Fruit fly (Drosophila melanogaster): ENCODE data around the gene CG12517.

The CG12517 gene

DNA sequence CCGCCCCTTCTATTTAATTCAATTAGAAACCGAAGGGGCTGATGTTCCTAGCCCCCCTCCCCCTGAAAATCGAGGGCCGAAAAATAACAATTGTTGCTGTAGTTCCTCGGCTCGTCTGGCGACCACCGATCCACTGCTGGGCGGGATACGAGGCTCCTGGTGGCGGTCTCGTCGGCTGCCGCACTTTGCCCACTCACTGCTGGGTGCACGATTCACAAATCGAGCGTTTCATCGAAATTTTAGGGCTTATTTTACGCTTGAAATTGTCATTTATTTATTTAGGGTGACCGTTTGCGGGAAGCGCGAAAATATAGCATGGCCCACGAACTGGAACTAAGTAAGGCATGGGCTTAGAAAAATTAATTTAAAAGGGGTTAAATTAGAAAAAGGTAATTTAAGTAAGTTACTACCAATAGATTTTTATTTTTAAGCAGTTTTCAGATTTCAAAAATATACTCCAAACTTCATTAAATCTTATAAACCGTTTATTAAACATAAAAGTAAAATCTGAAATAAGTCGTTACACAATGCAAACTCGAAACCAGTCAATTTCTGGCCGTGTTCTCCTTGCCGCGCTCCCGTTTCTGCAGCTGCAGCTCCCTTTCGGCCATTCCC is 13.5 kb upstream of the CG12517 start, which contains the start of gene Dnz1 (continued):
- no peak for TF ChIP-seq dimm (GFP tag; IDR thresholded peaks at IDR 0.05)
- no peak for TF ChIP-seq CG7357 (GFP tag; IDR thresholded peaks at IDR 0.05)
- TF ChIP-seq CG15514 (GFP tag; optimal IDR thresholded peaks at IDR 0.05) = peak; percentile 97
- TF ChIP-seq ac (GFP tag; optimal IDR thresholded peaks at IDR 0.05) = no peak
- TF ChIP-seq exex (tag; optimal IDR thresholded peaks at IDR 0.05) = no peak
- no peak for TF ChIP-seq amos (GFP tag; IDR thresholded peaks at IDR 0.05; ENCODE audit: partially characterized antibody)
- TF ChIP-seq MESR4 (GFP tag; optimal IDR thresholded peaks at IDR 0.05) = peak; percentile 80
- TF ChIP-seq NfI (GFP tag; optimal IDR thresholded peaks at IDR 0.05) = peak; percentile 37
- TF ChIP-seq CG17361 (GFP tag; IDR thresholded peaks at IDR 0.05) = peak; percentile 64
- TF ChIP-seq NC2α (GFP tag; optimal IDR thresholded peaks at IDR 0.05) = no peak
- no peak for TF ChIP-seq bowl (GFP tag; IDR thresholded peaks at IDR 0.05)
- TF ChIP-seq nerfin-2 (GFP tag; IDR thresholded peaks at IDR 0.05; ENCODE audit: partially characterized antibody) = no peak
- TF ChIP-seq Antp (GFP tag; optimal IDR thresholded peaks at IDR 0.05) = no peak
- TF ChIP-seq CG3281 (GFP tag; optimal IDR thresholded peaks at IDR 0.05) = peak; percentile 32
- no peak for TF ChIP-seq org-1 (GFP tag; optimal IDR thresholded peaks at IDR 0.05)
- peak; percentile 7 for TF ChIP-seq kay (GFP tag; optimal IDR thresholded peaks at IDR 0.05)
- TF ChIP-seq nom (GFP tag; optimal IDR thresholded peaks at IDR 0.05) = peak; percentile 4
- no peak for TF ChIP-seq Bteb2 (GFP tag; optimal IDR thresholded peaks at IDR 0.05)
- peak; percentile 1 for TF ChIP-seq Abd-B (GFP tag; optimal IDR thresholded peaks at IDR 0.05)
- no peak for TF ChIP-seq hbn (GFP tag; IDR thresholded peaks at IDR 0.05; ENCODE audit: partially characterized antibody)
- peak; percentile 48 for TF ChIP-seq CG10147 (GFP tag; optimal IDR thresholded peaks at IDR 0.05)
- no peak for TF ChIP-seq zf30C (GFP tag; optimal IDR thresholded peaks at IDR 0.05)
- TF ChIP-seq salm (tag; optimal IDR thresholded peaks at IDR 0.05) = no peak
- no peak for TF ChIP-seq sim (GFP tag; IDR thresholded peaks at IDR 0.05)
- TF ChIP-seq Usf (GFP tag; optimal IDR thresholded peaks at IDR 0.05) = no peak
- TF ChIP-seq al (GFP tag; IDR thresholded peaks at IDR 0.05) = peak; percentile 39
- no peak for TF ChIP-seq lov (optimal IDR thresholded peaks at IDR 0.05)
- TF ChIP-seq lov (GFP tag; IDR thresholded peaks at IDR 0.05) = no peak
- no peak for TF ChIP-seq h (optimal IDR thresholded peaks at IDR 0.05)
- TF ChIP-seq cas (GFP tag; IDR thresholded peaks at IDR 0.05) = 0 out of 2 replicates have a peak, but pooled peaks have one; percentile 5
- no peak for TF ChIP-seq CG4707 (GFP tag; optimal IDR thresholded peaks at IDR 0.05)
- peak; percentile 16 for TF ChIP-seq mam (GFP tag; optimal IDR thresholded peaks at IDR 0.05)
- no peak for TF ChIP-seq CG4730 (GFP tag; IDR thresholded peaks at IDR 0.05)
- TF ChIP-seq CG13296 (GFP tag; optimal IDR thresholded peaks at IDR 0.05) = peak; percentile 48
- TF ChIP-seq CG14014 (GFP tag; IDR thresholded peaks at IDR 0.05) = peak; percentile 77
- peak; percentile 4 for TF ChIP-seq CG7987 (GFP tag; optimal IDR thresholded peaks at IDR 0.05)
- TF ChIP-seq CG18764 (GFP tag; optimal IDR thresholded peaks at IDR 0.05) = no peak
- TF ChIP-seq tin (GFP tag; optimal IDR thresholded peaks at IDR 0.05) = peak; percentile 27
- TF ChIP-seq trh (GFP tag; optimal IDR thresholded peaks at IDR 0.05) = no peak
- TF ChIP-seq CG11398 (GFP tag; optimal IDR thresholded peaks at IDR 0.05) = no peak
- TF ChIP-seq lab (GFP tag; optimal IDR thresholded peaks at IDR 0.05) = peak; percentile 51
- TF ChIP-seq CG12104 (GFP tag; optimal IDR thresholded peaks at IDR 0.05) = peak; percentile 2
- TF ChIP-seq her (GFP tag; optimal IDR thresholded peaks at IDR 0.05) = no peak
- TF ChIP-seq chm (GFP tag; IDR thresholded peaks at IDR 0.05) = peak; percentile 58
- TF ChIP-seq Chrac-16 (GFP tag; optimal IDR thresholded peaks at IDR 0.05) = peak; percentile 52
- no peak for TF ChIP-seq CG16813 (GFP tag; IDR thresholded peaks at IDR 0.05; ENCODE audit: partially characterized antibody)
- peak; percentile 38 for TF ChIP-seq PHDP (tag; optimal IDR thresholded peaks at IDR 0.05)
- TF ChIP-seq Pdp1 (GFP tag; optimal IDR thresholded peaks at IDR 0.05) = peak; percentile 17 to 40
- TF ChIP-seq CG15601 (tag; optimal IDR thresholded peaks at IDR 0.05) = no peak
- TF ChIP-seq CG32532 (GFP tag; IDR thresholded peaks at IDR 0.05) = peak; percentile 74

Measured in whole organism, embryonic.